Fruit fly (Drosophila melanogaster) whole organism, embryonic: ENCODE results near the gene Mst57Da.

ENCODE experiments used
- Awh ChIP-seq: fragments of 200-800 bp; sonication (Bioruptor generic); IDR thresholded peaks from 2 replicates; pipeline ENCODE4, ENCODE4 v1.3.6; 2022; ENCODE audit warnings: missing biosample characterization, missing genetic modification characterization
- BtbVII ChIP-seq: fragments of 200-800 bp; sonication (Bioruptor generic); optimal IDR thresholded peaks from 3 replicates; lab custom pipeline; 2017; ENCODE audit warnings: missing biosample characterization, mild to moderate bottlenecking, missing genetic modification characterization
- CG11247 ChIP-seq: fragments of 200-800 bp; sonication (Bioruptor generic); IDR thresholded peaks from 2 replicates; pipeline ENCODE4 v1.3.6; 2022; ENCODE audit warnings: missing biosample characterization, missing genetic modification characterization
- CG11695 ChIP-seq: fragments of 200-800 bp; sonication (Bioruptor generic); IDR thresholded peaks from 3 replicates; pipeline ENCODE4 v1.3.6; 2022; ENCODE audit warnings: missing biosample characterization, missing genetic modification characterization
- CG12391 ChIP-seq: fragments of 200-800 bp; sonication (Bioruptor generic); optimal IDR thresholded peaks from 3 replicates; lab custom pipeline; 2018; ENCODE audit warnings: missing biosample characterization, mild to moderate bottlenecking, missing genetic modification characterization, moderate library complexity
- CG13296 ChIP-seq: fragments of 200-800 bp; sonication (Bioruptor generic); optimal IDR thresholded peaks from 3 replicates; lab custom pipeline; 2018; ENCODE audit warnings: missing biosample characterization, mild to moderate bottlenecking, missing genetic modification characterization
- CG15269 ChIP-seq: fragments of 200-800 bp; sonication (Bioruptor generic); optimal IDR thresholded peaks from 2 replicates; lab custom pipeline; 2018; ENCODE audit warnings: missing biosample characterization, mild to moderate bottlenecking, missing genetic modification characterization, moderate library complexity
- CG17328 ChIP-seq: fragments of 200-800 bp; sonication (Bioruptor generic); IDR thresholded peaks from 2 replicates; pipeline ENCODE4 v1.3.6; 2022; ENCODE audit warnings: missing biosample characterization, missing genetic modification characterization
- CG17385 ChIP-seq: fragments of 200-800 bp; sonication (Bioruptor generic); optimal IDR thresholded peaks from 3 replicates; lab custom pipeline; 2018; ENCODE audit warnings: missing biosample characterization, mild to moderate bottlenecking, missing genetic modification characterization
- CG17612 ChIP-seq: fragments of 200-800 bp; sonication (Bioruptor generic); IDR thresholded peaks from 2 replicates; pipeline ENCODE4 v1.3.6; 2022; ENCODE audit warnings: missing biosample characterization, missing genetic modification characterization
- CG18476 ChIP-seq: fragments of 200-800 bp; sonication (Bioruptor generic); optimal IDR thresholded peaks from 2 replicates; lab custom pipeline; 2016; ENCODE audit warnings: missing biosample characterization, mild to moderate bottlenecking, missing genetic modification characterization
- CG18764 ChIP-seq: fragments of 200-800 bp; sonication (Bioruptor generic); optimal IDR thresholded peaks from 3 replicates; lab custom pipeline; 2016; ENCODE audit warnings: missing biosample characterization, missing genetic modification characterization
- CG2678 ChIP-seq: fragments of 200-800 bp; sonication (Bioruptor generic); optimal IDR thresholded peaks from 3 replicates; lab custom pipeline; 2019; ENCODE audit warnings: missing biosample characterization, mild to moderate bottlenecking, missing genetic modification characterization, moderate library complexity
- CG4730 ChIP-seq: fragments of 200-800 bp; sonication (Bioruptor generic); IDR thresholded peaks from 2 replicates; pipeline ENCODE4 v1.3.6; 2022; ENCODE audit warnings: missing biosample characterization, missing genetic modification characterization
- CG7839 ChIP-seq: fragments of 200-800 bp; sonication (Bioruptor generic); optimal IDR thresholded peaks from 3 replicates; lab custom pipeline; 2018; ENCODE audit warnings: missing biosample characterization, mild to moderate bottlenecking, missing genetic modification characterization, moderate library complexity
- CG9215 ChIP-seq: fragments of 200-800 bp; sonication (Bioruptor generic); IDR thresholded peaks from 2 replicates; pipeline ENCODE4 v1.3.6; 2022; ENCODE audit warnings: missing biosample characterization, missing genetic modification characterization
- CG9727 ChIP-seq: fragments of 200-800 bp; sonication (Bioruptor generic); optimal IDR thresholded peaks from 3 replicates; lab custom pipeline; 2017; ENCODE audit warnings: missing biosample characterization, mild to moderate bottlenecking, missing genetic modification characterization
- Dbx ChIP-seq: fragments of 200-800 bp; sonication (Bioruptor generic); IDR thresholded peaks from 3 replicates; pipeline ENCODE4 v1.3.6; 2022; ENCODE audit warnings: missing biosample characterization, missing genetic modification characterization
- Dip3 ChIP-seq: fragments of 200-800 bp; sonication (Bioruptor generic); optimal IDR thresholded peaks from 3 replicates; lab custom pipeline; 2016; ENCODE audit warnings: missing biosample characterization, missing genetic modification characterization
- Doc3 ChIP-seq: fragments of 200-800 bp; sonication (Bioruptor generic); IDR thresholded peaks from 3 replicates; pipeline ENCODE4 v1.3.6; 2022; ENCODE audit warnings: missing biosample characterization, missing genetic modification characterization; ENCODE audit not compliant: partially characterized antibody
- Drgx ChIP-seq: fragments of 200-800 bp; sonication (Bioruptor generic); IDR thresholded peaks from 2 replicates; pipeline ENCODE4 v1.3.6; 2022; ENCODE audit warnings: missing biosample characterization, missing genetic modification characterization
- Fer1 ChIP-seq: fragments of 200-800 bp; sonication (Bioruptor generic); optimal IDR thresholded peaks from 2 replicates; lab custom pipeline; 2017; ENCODE audit warnings: missing biosample characterization, mild to moderate bottlenecking, missing genetic modification characterization
- Fer3 ChIP-seq: fragments of 200-800 bp; sonication (Bioruptor generic); optimal IDR thresholded peaks from 2 replicates; lab custom pipeline; 2018; ENCODE audit warnings: missing biosample characterization, mild to moderate bottlenecking, missing genetic modification characterization, moderate library complexity
- HLH3B ChIP-seq: fragments of 200-800 bp; sonication (Bioruptor generic); IDR thresholded peaks from 2 replicates; pipeline ENCODE4 v1.3.6; 2022; ENCODE audit warnings: missing biosample characterization, missing genetic modification characterization
- Hmr ChIP-seq: fragments of 200-800 bp; sonication (Bioruptor generic); optimal IDR thresholded peaks from 3 replicates; lab custom pipeline; 2017; ENCODE audit warnings: mild to moderate bottlenecking, missing biosample characterization, missing genetic modification reagents, missing genetic modification characterization
- Hr51 ChIP-seq, 2 experiments: fragments of 200-800 bp; sonication (Bioruptor generic); optimal IDR thresholded peaks; 2 replicates in 1 of 2; 3 replicates in 1 of 2; lab custom pipeline; 2016 to 2018; ENCODE audit warnings: missing biosample characterization in 2 of 2, missing genetic modification characterization in 2 of 2, mild to moderate bottlenecking in 1 of 2, moderate library complexity in 1 of 2
- Meics ChIP-seq: fragments of 200-800 bp; sonication (Bioruptor generic); optimal IDR thresholded peaks from 2 replicates; lab custom pipeline; 2017; ENCODE audit warnings: missing biosample characterization, mild to moderate bottlenecking, missing genetic modification characterization
- PHDP ChIP-seq: fragments of 200-800 bp; sonication (Bioruptor generic); optimal IDR thresholded peaks from 3 replicates; lab custom pipeline; 2018; ENCODE audit warnings: missing biosample characterization, mild to moderate bottlenecking, missing genetic modification characterization, moderate library complexity
- Ptx1 ChIP-seq: fragments of 200-800 bp; sonication (Bioruptor generic); IDR thresholded peaks from 2 replicates; pipeline ENCODE4 v1.3.6; 2022; ENCODE audit warnings: missing biosample characterization, missing genetic modification characterization
- Rfx ChIP-seq: fragments of 200-800 bp; sonication (Bioruptor generic); IDR thresholded peaks from 2 replicates; pipeline ENCODE4 v1.3.6; 2022; ENCODE audit warnings: missing biosample characterization, missing genetic modification characterization
- abd-A ChIP-seq: fragments of 200-800 bp; sonication (Bioruptor generic); optimal IDR thresholded peaks from 3 replicates; lab custom pipeline; 2019; ENCODE audit warnings: missing biosample characterization, mild to moderate bottlenecking, missing genetic modification characterization, moderate library complexity
- cwo ChIP-seq: fragments of 200-800 bp; sonication (Bioruptor generic); optimal IDR thresholded peaks from 3 replicates; lab custom pipeline; 2017; ENCODE audit warnings: missing biosample characterization, missing genetic modification characterization, mild to moderate bottlenecking, moderate library complexity, missing genetic modification reagents
- danr ChIP-seq: fragments of 200-800 bp; sonication (Bioruptor generic); IDR thresholded peaks from 2 replicates; pipeline ENCODE4 v1.3.6; 2022; ENCODE audit warnings: missing biosample characterization, missing genetic modification characterization
- dmrt99B ChIP-seq: fragments of 200-800 bp; sonication (Bioruptor generic); optimal IDR thresholded peaks from 2 replicates; lab custom pipeline; 2018; ENCODE audit warnings: missing biosample characterization, mild to moderate bottlenecking, missing genetic modification characterization, moderate library complexity
- en ChIP-seq: fragments of 200-800 bp; sonication (Bioruptor generic); optimal IDR thresholded peaks from 2 replicates; lab custom pipeline; 2016; ENCODE audit warnings: missing biosample characterization, missing genetic modification characterization
- gem ChIP-seq: fragments of 200-800 bp; sonication (Bioruptor generic); optimal IDR thresholded peaks from 2 replicates; lab custom pipeline; 2019; ENCODE audit warnings: missing biosample characterization, mild to moderate bottlenecking, missing genetic modification characterization, moderate library complexity
- grau ChIP-seq: fragments of 200-800 bp; optimal IDR thresholded peaks from 3 replicates; lab custom pipeline; 2019; ENCODE audit warnings: missing biosample characterization, mild to moderate bottlenecking, missing genetic modification characterization, moderate library complexity
- ind ChIP-seq: fragments of 200-800 bp; sonication (Bioruptor generic); optimal IDR thresholded peaks from 3 replicates; lab custom pipeline; 2016; ENCODE audit warnings: missing biosample characterization, missing genetic modification characterization
- lab ChIP-seq: fragments of 200-800 bp; sonication (Bioruptor generic); optimal IDR thresholded peaks from 3 replicates; lab custom pipeline; 2017; ENCODE audit warnings: missing biosample characterization, missing genetic modification characterization, mild to moderate bottlenecking, moderate library complexity, missing genetic modification reagents
- lmd ChIP-seq: fragments of 200-800 bp; sonication (Bioruptor generic); IDR thresholded peaks from 2 replicates; pipeline ENCODE4 v1.3.6; 2022; ENCODE audit warnings: missing biosample characterization, missing genetic modification characterization
- pan ChIP-seq, 4 experiments: fragments of >200 bp in 3 of 4; fragments of 200-800 bp in 1 of 4; sonication (Bioruptor generic) in 1 of 4; optimal IDR thresholded peaks in 3 of 4; IDR thresholded peaks in 1 of 4; 2 replicates each; pipeline versions ENCODE4 v1.3.6 to Lab custom; 2017 to 2022; ENCODE audit warnings: missing biosample characterization in 2 of 4, missing genetic modification characterization in 2 of 4, mixed read lengths in 1 of 4
- ranshi ChIP-seq: fragments of 200-800 bp; sonication (Bioruptor generic); IDR thresholded peaks from 2 replicates; pipeline ENCODE4 v1.3.6; 2022; ENCODE audit warnings: missing biosample characterization, missing genetic modification characterization
- row ChIP-seq: fragments of 200-800 bp; sonication (Bioruptor generic); IDR thresholded peaks from 3 replicates; pipeline ENCODE4 v1.3.6; 2022; ENCODE audit warnings: missing biosample characterization, missing genetic modification characterization
- slbo ChIP-seq: fragments of 200-800 bp; sonication (Bioruptor generic); IDR thresholded peaks from 2 replicates; pipeline ENCODE4 v1.3.6; 2022; ENCODE audit warnings: missing biosample characterization, missing genetic modification characterization
- stc ChIP-seq: fragments of 200-800 bp; sonication (Bioruptor generic); IDR thresholded peaks from 2 replicates; pipeline ENCODE4 v1.3.6; 2022; ENCODE audit warnings: missing biosample characterization, missing genetic modification characterization
- tin ChIP-seq: fragments of 200-800 bp; sonication (Bioruptor generic); optimal IDR thresholded peaks from 3 replicates; lab custom pipeline; 2016; ENCODE audit warnings: missing biosample characterization, missing genetic modification characterization
- toy ChIP-seq: fragments of 200-800 bp; sonication (Bioruptor generic); IDR thresholded peaks from 2 replicates; pipeline ENCODE4 v1.3.6; 2022; ENCODE audit warnings: missing biosample characterization, missing genetic modification characterization
- unc-4 ChIP-seq: fragments of 200-800 bp; sonication (Bioruptor generic); IDR thresholded peaks from 2 replicates; pipeline ENCODE4 v1.3.6; 2022; ENCODE audit warnings: missing biosample characterization, missing genetic modification characterization; ENCODE audit not compliant: partially characterized antibody
- unpg ChIP-seq: fragments of 200-800 bp; sonication (Bioruptor generic); optimal IDR thresholded peaks from 3 replicates; lab custom pipeline; 2018; ENCODE audit warnings: missing biosample characterization, mild to moderate bottlenecking, missing genetic modification characterization, moderate library complexity

Gene Mst57Da

dm6 chr3R:25854825-25855224, 23.1 kb upstream of the Mst57Da start (continued):
- TF ChIP-seq Drgx (GFP tag; lab: Robert Waterston, UW) (peak; percentile 48; the same call in 1 of the 2 replicates), CG17385 (GFP tag; lab: Kevin White, UChicago) (no peak), CG13296 (peak; percentile 24), CG15269 (tag; lab: Kevin White, UChicago) (peak; percentile 28), HLH3B (peak; percentile 52), lab (GFP tag; lab: Kevin White, UChicago) (peak; percentile 55), BtbVII (GFP tag; lab: Kevin White, UChicago) (peak; percentile 20), CG17612 (GFP tag; lab: Robert Waterston, UW) (no peak), Hr51 (GFP tag; optimal IDR thresholded peaks at IDR 0.05; lab: Kevin White, UChicago) (peak in 1 of 2 experiments; percentile 44), ind (peak; percentile 5), pan (optimal IDR thresholded peaks at IDR 0.05; lab: Kevin White, UChicago) (no peak), pan (GFP tag; optimal IDR thresholded peaks at IDR 0.05 in 1 of 2, IDR thresholded peaks at IDR 0.05 in 1 of 2) (peak in 1 of 2 experiments; percentile 40), CG12391 (tag; lab: Kevin White, UChicago) (peak; percentile 3), stc (GFP tag; lab: Robert Waterston, UW) (0 out of 2 replicates have a peak, but pooled peaks have one; percentile 15), row (peak; percentile 35; the same call in 1 of the 3 replicates), PHDP (tag; lab: Kevin White, UChicago) (peak; percentile 22), CG11247 (0 out of 2 replicates have a peak, but pooled peaks have one; percentile 12), grau (peak; percentile 32), Dip3 (GFP tag; lab: Kevin White, UChicago) (no peak), gem (peak; percentile 46), Dbx (GFP tag; lab: Robert Waterston, UW) (peak; percentile 58; the same call in 1 of the 3 replicates), Awh (GFP tag; lab: Robert Waterston, UW) (no peak), Fer1 (peak; percentile 65), dmrt99B (tag; lab: Kevin White, UChicago) (peak; percentile 35), Meics (GFP tag; lab: Kevin White, UChicago) (peak; percentile 19), tin (GFP tag; lab: Kevin White, UChicago) (no peak), CG4730 (GFP tag; lab: Robert Waterston, UW) (no peak), unc-4 (GFP tag; lab: Robert Waterston, UW) (no peak), Doc3 (GFP tag; lab: Robert Waterston, UW) (no peak), unpg (GFP tag; lab: Kevin White, UChicago) (peak; percentile 28), lmd (GFP tag; lab: Robert Waterston, UW) (0 out of 2 replicates have a peak, but pooled peaks have one; percentile 31), ranshi (peak; percentile 16; the same call in 1 of the 2 replicates), Fer3 (tag; lab: Kevin White, UChicago) (peak; percentile 14), danr (GFP tag; lab: Robert Waterston, UW) (0 out of 2 replicates have a peak, but pooled peaks have one; percentile 7), CG9727 (GFP tag; lab: Kevin White, UChicago) (peak; percentile 11), CG9215 (GFP tag; lab: Robert Waterston, UW) (0 out of 2 replicates have a peak, but pooled peaks have one; percentile 12), CG18476 (GFP tag; lab: Kevin White, UChicago) (no peak), toy (no peak), CG2678 (tag; lab: Kevin White, UChicago) (peak; percentile 37), en (GFP tag; lab: Kevin White, UChicago) (no peak), CG7839 (tag; lab: Kevin White, UChicago) (peak; percentile 33), Rfx (GFP tag; lab: Robert Waterston, UW) (peak; percentile 48; the same call in 1 of the 2 replicates), CG17328 (GFP tag; lab: Robert Waterston, UW) (0 out of 2 replicates have a peak, but pooled peaks have one; percentile 18), cwo (GFP tag; lab: Kevin White, UChicago) (peak; percentile 25), Ptx1 (GFP tag; lab: Robert Waterston, UW) (peak; percentile 16; the same call in 1 of the 2 replicates), slbo (GFP tag; lab: Robert Waterston, UW) (peak; percentile 49; the same call in 1 of the 2 replicates), Hmr (peak; percentile 51), CG11695 (GFP tag; lab: Robert Waterston, UW) (0 out of 3 replicates have a peak, but pooled peaks have one; percentile 45), CG18764 (GFP tag; lab: Kevin White, UChicago) (no peak), abd-A (tag; lab: Kevin White, UChicago) (peak; percentile 55)
